Fruit fly (Drosophila melanogaster): ENCODE results near the gene Mnat9.

Mnat9 gene

DNA sequence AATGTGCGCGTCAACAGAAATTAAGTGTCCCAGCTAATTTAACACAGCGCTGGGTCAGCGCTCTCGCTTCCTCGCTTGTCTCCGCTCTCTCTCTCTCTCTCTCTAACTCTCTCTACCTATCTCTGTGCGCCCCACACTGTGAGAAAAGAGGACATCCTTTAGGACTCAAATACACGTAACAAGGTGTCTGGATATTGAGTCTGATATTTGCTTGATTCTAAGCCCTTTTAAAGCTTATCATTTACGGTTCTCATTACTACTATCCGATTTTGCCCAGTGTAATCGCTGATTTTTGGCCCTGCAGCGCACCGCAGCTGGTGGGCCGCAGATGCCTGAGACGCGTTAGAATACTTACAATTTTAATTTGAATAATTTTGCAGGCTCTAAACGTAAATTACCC is 20.5 kb upstream of the Mnat9 start (continued):
- peak; percentile 37; the same call in 1 of the 2 replicates for TF ChIP-seq CG17328 (GFP tag; IDR thresholded peaks at IDR 0.05)
- no peak for TF ChIP-seq pan (optimal IDR thresholded peaks at IDR 0.05)
- TF ChIP-seq pan (GFP tag; optimal IDR thresholded peaks at IDR 0.05 in 1 of 2, IDR thresholded peaks at IDR 0.05 in 1 of 2): peak in 1 of 2 experiments; percentile 25
- TF ChIP-seq Fer1 (GFP tag; optimal IDR thresholded peaks at IDR 0.05): peak; percentile 67
- TF ChIP-seq hbn (GFP tag; IDR thresholded peaks at IDR 0.05; ENCODE audit: partially characterized antibody): no peak
- TF ChIP-seq Fer2 (tag; optimal IDR thresholded peaks at IDR 0.05): no peak
- no peak for TF ChIP-seq dm (GFP tag; optimal IDR thresholded peaks at IDR 0.05)
- peak; percentile 6 for TF ChIP-seq Side (GFP tag; optimal IDR thresholded peaks at IDR 0.05)
- no peak for TF ChIP-seq Hey (tag; optimal IDR thresholded peaks at IDR 0.05)
- TF ChIP-seq Elba2 (GFP tag; optimal IDR thresholded peaks at IDR 0.05): no peak
- peak; percentile 9 for TF ChIP-seq CG15696 (tag; optimal IDR thresholded peaks at IDR 0.05)
- no peak for TF ChIP-seq CG8089 (GFP tag; optimal IDR thresholded peaks at IDR 0.05)
- TF ChIP-seq CG17385 (GFP tag; optimal IDR thresholded peaks at IDR 0.05): peak; percentile 37
- no peak for TF ChIP-seq CG11398 (GFP tag; optimal IDR thresholded peaks at IDR 0.05)
- TF ChIP-seq nerfin-1 (tag; optimal IDR thresholded peaks at IDR 0.05): no peak
- TF ChIP-seq trem (tag; optimal IDR thresholded peaks at IDR 0.05): no peak
- TF ChIP-seq CG6854 (GFP tag; optimal IDR thresholded peaks at IDR 0.05): no peak
- no peak for TF ChIP-seq Max (GFP tag; optimal IDR thresholded peaks at IDR 0.05)
- no peak for TF ChIP-seq CG10462 (GFP tag; optimal IDR thresholded peaks at IDR 0.05)
- no peak for TF ChIP-seq HmgD (GFP tag; optimal IDR thresholded peaks at IDR 0.05)
- peak; percentile 34 for TF ChIP-seq CG9609 (GFP tag; optimal IDR thresholded peaks at IDR 0.05)
- TF ChIP-seq hkb (optimal IDR thresholded peaks at IDR 0.05): no peak
- TF ChIP-seq hkb (GFP tag; IDR thresholded peaks at IDR 0.05): peak; percentile 45
- no peak for TF ChIP-seq CG3407 (GFP tag; optimal IDR thresholded peaks at IDR 0.05)
- TF ChIP-seq Oli (tag; optimal IDR thresholded peaks at IDR 0.05): peak; percentile 14
- peak; percentile 35 for TF ChIP-seq Hsf (GFP tag; optimal IDR thresholded peaks at IDR 0.05)
- TF ChIP-seq CG4328 (GFP tag; optimal IDR thresholded peaks at IDR 0.05): no peak
- no peak for TF ChIP-seq mirr (GFP tag; optimal IDR thresholded peaks at IDR 0.05)
- TF ChIP-seq cad (GFP tag; optimal IDR thresholded peaks at IDR 0.05): no peak
- TF ChIP-seq Bgb (GFP tag; IDR thresholded peaks at IDR 0.05; ENCODE audit: partially characterized antibody): no peak
- peak; percentile 43 to 44 for TF ChIP-seq dpn (GFP tag; optimal IDR thresholded peaks at IDR 0.05)
- no peak for TF ChIP-seq CG17186 (GFP tag; optimal IDR thresholded peaks at IDR 0.05)
- no peak for TF ChIP-seq Optix (GFP tag; IDR thresholded peaks at IDR 0.05)
- TF ChIP-seq CG2678 (tag; optimal IDR thresholded peaks at IDR 0.05): peak; percentile 53
- no peak for TF ChIP-seq Ada2b (GFP tag; IDR thresholded peaks at IDR 0.05)
- no peak for TF ChIP-seq danr (GFP tag; IDR thresholded peaks at IDR 0.05)
- no peak for TF ChIP-seq CG12942 (GFP tag; optimal IDR thresholded peaks at IDR 0.05)
- TF ChIP-seq Meics (GFP tag; optimal IDR thresholded peaks at IDR 0.05): peak; percentile 50
- peak; percentile 40 for TF ChIP-seq mam (GFP tag; optimal IDR thresholded peaks at IDR 0.05)
- TF ChIP-seq PHDP (tag; optimal IDR thresholded peaks at IDR 0.05): peak; percentile 6
- TF ChIP-seq gt (GFP tag; IDR thresholded peaks at IDR 0.05): no peak
- peak; percentile 37; the same call in 1 of the 2 replicates for TF ChIP-seq esg (GFP tag; conservative IDR thresholded peaks at IDR 0.05)
- peak; percentile 80 for TF ChIP-seq lab (GFP tag; optimal IDR thresholded peaks at IDR 0.05)
- TF ChIP-seq CG1792 (GFP tag; optimal IDR thresholded peaks at IDR 0.05): peak; percentile 29
- 0 out of 3 replicates have a peak, but pooled peaks have one; percentile 55 for TF ChIP-seq ci (GFP tag; IDR thresholded peaks at IDR 0.05)
- no peak for TF ChIP-seq sna (GFP tag; IDR thresholded peaks at IDR 0.05; ENCODE audit: partially characterized antibody)
- peak; percentile 37 for TF ChIP-seq CoRest (tag; optimal IDR thresholded peaks at IDR 0.05)
- peak; percentile 3 for TF ChIP-seq CG8944 (GFP tag; optimal IDR thresholded peaks at IDR 0.05)
- peak; percentile 43 for TF ChIP-seq CG9817 (tag; optimal IDR thresholded peaks at IDR 0.05)
- TF ChIP-seq CG10979 (tag; optimal IDR thresholded peaks at IDR 0.05): no peak
- no peak for TF ChIP-seq CHES-1-like (GFP tag; optimal IDR thresholded peaks at IDR 0.05)
- peak; percentile 42 for TF ChIP-seq Rfx (GFP tag; IDR thresholded peaks at IDR 0.05)

All from whole organism, embryonic.